Fruit fly (Drosophila melanogaster): ENCODE results near the gene vrs.

DNA sequence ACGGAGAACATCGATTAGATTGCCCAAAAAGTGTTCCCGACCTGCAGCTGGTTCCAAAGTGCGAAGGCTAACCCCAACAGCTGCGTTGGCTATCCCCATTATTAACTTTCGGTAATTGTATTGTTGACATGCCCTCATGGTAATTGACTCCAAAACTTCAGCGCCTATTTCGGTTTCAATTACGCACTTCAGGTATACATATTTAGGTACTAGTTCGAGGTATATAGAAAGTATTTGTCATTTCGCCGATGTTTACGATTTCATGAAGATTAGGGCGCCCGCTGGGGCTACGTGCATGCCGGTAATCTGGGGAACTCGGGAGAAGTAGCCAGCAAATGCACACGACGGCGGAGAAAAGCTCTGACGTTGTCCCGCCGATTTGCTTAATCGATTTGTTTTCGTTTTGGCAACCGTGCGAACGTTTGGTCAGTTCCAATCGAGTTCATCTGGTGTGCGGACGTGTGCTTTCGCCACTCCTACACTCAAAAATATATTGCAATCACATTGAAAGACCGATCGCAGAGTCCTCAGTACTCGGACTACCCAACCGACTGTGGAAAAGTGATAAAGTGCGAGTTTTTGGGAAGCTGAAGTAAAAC is 6.3 kb upstream of the vrs start:
- TF ChIP-seq toe (GFP tag; optimal IDR thresholded peaks at IDR 0.05) (no peak), CG1620 (GFP tag; optimal IDR thresholded peaks at IDR 0.05) (no peak), Clk (GFP tag; optimal IDR thresholded peaks at IDR 0.05) (no peak), Crg-1 (GFP tag; optimal IDR thresholded peaks at IDR 0.05) (no peak), CG12768 (GFP tag; optimal IDR thresholded peaks at IDR 0.05) (peak; percentile 79), Mnt (GFP tag; optimal IDR thresholded peaks at IDR 0.05) (peak; percentile 64), kay (GFP tag; ENCODE audit: borderline replicate concordance) (peak; percentile 53), cnc (optimal IDR thresholded peaks at IDR 0.05) (no peak)
